Worm (Caenorhabditis elegans) whole organism, L4/young adult: ENCODE data around the gene sri-43.

Experiments
- W03F9.2 ChIP-seq: fragments of 150-350 bp; optimal IDR thresholded peaks from 2 replicates; lab custom pipeline; 2014; ENCODE audit warnings: missing biosample characterization, missing genetic modification characterization
- dao-5 ChIP-seq: sonication (generic microtip); optimal IDR thresholded peaks from 2 replicates; lab custom pipeline; 2016; ENCODE audit warnings: missing genotype, missing genetic modification characterization, moderate library complexity, missing compliant biosample characterization
- him-1 ChIP-seq: sonication (generic microtip); optimal IDR thresholded peaks from 2 replicates; lab custom pipeline; 2016; ENCODE audit warnings: missing genotype, missing genetic modification reagents, missing genetic modification characterization, missing compliant biosample characterization

DNA sequence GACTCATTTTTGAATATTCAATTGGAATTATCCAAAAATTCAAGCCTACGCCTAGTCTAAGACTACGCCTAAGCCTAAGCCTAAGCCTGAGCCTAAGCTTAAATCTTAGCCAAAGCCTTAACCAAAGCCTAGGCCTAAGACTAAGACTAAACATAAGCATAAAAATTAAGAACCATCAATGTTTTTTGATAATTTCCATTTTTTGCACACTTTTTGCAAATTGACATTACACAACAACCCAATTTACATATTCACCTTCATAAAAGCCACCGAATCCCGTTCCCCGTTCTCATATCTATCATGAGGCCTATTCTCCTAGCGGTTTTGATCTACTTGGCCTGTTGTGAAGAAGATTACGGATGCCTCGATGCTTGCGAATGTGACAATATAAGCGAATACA is 27.0 kb downstream of the sri-43 start, which contains the start of gene T10D4.7:
- TF ChIP-seq him-1 (tag; lab: Kevin White, UChicago) (no peak), W03F9.2 (tag; lab: Kevin White, UChicago) (no peak), dao-5 (no peak)
